Fruit fly (Drosophila melanogaster): ENCODE results near the gene Tango6.

- TF ChIP-seq CG8478 (optimal IDR thresholded peaks at IDR 0.05) (no peak), CTCF (optimal IDR thresholded peaks at IDR 0.05) (no peak)
Measured at dm6 chr2L:18919474-18919873, 49.4 kb upstream of the Tango6 start.

Data from S2 (cell line).